Worm (Caenorhabditis elegans): ENCODE results near the gene phf-33.

DNA sequence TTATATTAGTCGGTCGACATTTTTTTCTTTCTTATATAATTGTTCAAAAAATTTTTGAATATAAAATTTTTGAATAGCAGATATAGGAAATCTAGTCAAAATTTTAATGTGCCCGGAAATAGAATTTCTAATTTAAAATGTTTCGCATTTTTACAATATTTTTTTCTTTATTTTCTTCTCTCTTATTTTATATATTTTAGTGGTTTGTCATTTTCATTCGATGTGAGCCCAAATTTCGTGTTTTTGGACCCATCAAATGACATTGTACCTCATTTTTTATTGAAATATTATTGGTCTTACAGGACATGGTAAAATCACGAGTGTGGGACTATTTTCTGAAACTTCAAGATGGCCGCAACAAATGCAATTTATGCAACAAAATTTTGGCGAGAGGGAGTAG lies 16.6 kb downstream of the phf-33 start, which contains the start of gene K09A11.1:
- TF ChIP-seq ets-7 (tag; optimal IDR thresholded peaks at IDR 0.05) (no peak), ama-1 (optimal IDR thresholded peaks at IDR 0.05) (no peak)
